Worm (Caenorhabditis elegans) whole organism, early embryonic: Measurements from ENCODE around the gene spp-1.

Source experiments
- B0310.2 ChIP-seq: sonication (generic microtip); optimal IDR thresholded peaks from 2 replicates; lab custom pipeline; 2016; ENCODE audit warnings: mild to moderate bottlenecking, missing genetic modification characterization, missing compliant biosample characterization
- F13C5.2 ChIP-seq: sonication (generic microtip); optimal IDR thresholded peaks from 2 replicates; lab custom pipeline; 2017; ENCODE audit warnings: mild to moderate bottlenecking, missing genetic modification characterization, inconsistent platforms, missing compliant biosample characterization
- aly-1 ChIP-seq: sonication (generic microtip); optimal IDR thresholded peaks from 2 replicates; lab custom pipeline; 2016; ENCODE audit warnings: missing genetic modification characterization, missing compliant biosample characterization
- ama-1 ChIP-seq: fragments of 150-350 bp; optimal IDR thresholded peaks from 2 replicates; lab custom pipeline; 2014
- ceh-13 ChIP-seq: fragments of 200-800 bp; sonication (Bioruptor generic); optimal IDR thresholded peaks from 2 replicates; lab custom pipeline; 2018; ENCODE audit warnings: mild to moderate bottlenecking, missing genetic modification characterization, missing compliant biosample characterization
- ceh-36 ChIP-seq: sonication (generic microtip); optimal IDR thresholded peaks from 2 replicates; lab custom pipeline; 2016; ENCODE audit warnings: missing genetic modification characterization, inconsistent platforms, missing compliant biosample characterization
- ets-7 ChIP-seq: sonication (generic microtip); optimal IDR thresholded peaks from 2 replicates; lab custom pipeline; 2016; ENCODE audit warnings: missing genotype, missing genetic modification characterization, missing compliant biosample characterization
- flt-1 ChIP-seq: fragments of 200-800 bp; sonication (Bioruptor generic); IDR thresholded peaks from 2 replicates; pipeline ENCODE4 v1.3.6; 2022; ENCODE audit warnings: missing genetic modification characterization, missing compliant biosample characterization
- hmbx-1 ChIP-seq: sonication (generic microtip); optimal IDR thresholded peaks from 2 replicates; lab custom pipeline; 2016; ENCODE audit warnings: mild to moderate bottlenecking, missing genetic modification characterization, missing compliant biosample characterization
- hmg-4 ChIP-seq: fragments of 200-800 bp; sonication (Bioruptor generic); optimal IDR thresholded peaks from 2 replicates; lab custom pipeline; 2018; ENCODE audit warnings: mild to moderate bottlenecking, missing genetic modification characterization, missing compliant biosample characterization
- hnd-1 ChIP-seq: sonication (generic microtip); optimal IDR thresholded peaks from 2 replicates; lab custom pipeline; 2016; ENCODE audit warnings: missing genetic modification characterization, missing compliant biosample characterization
- pes-1 ChIP-seq: fragments of 200-800 bp; sonication (Bioruptor generic); IDR thresholded peaks from 2 replicates; pipeline ENCODE4 v1.3.6; 2022; ENCODE audit warnings: missing genetic modification reagents, missing genetic modification characterization, missing compliant biosample characterization
- scrt-1 ChIP-seq: fragments of 200-800 bp; sonication (Bioruptor generic); IDR thresholded peaks from 2 replicates; pipeline ENCODE4 v1.3.6; 2022; ENCODE audit warnings: missing genetic modification characterization, missing compliant biosample characterization
- sea-1 ChIP-seq: fragments of 200-800 bp; sonication (Bioruptor generic); conservative IDR thresholded peaks from 2 replicates; pipeline ENCODE4 v1.3.6; 2022; ENCODE audit warnings: missing genetic modification characterization, missing compliant biosample characterization
- tbx-11 ChIP-seq: fragments of 200-800 bp; sonication (Bioruptor generic); IDR thresholded peaks from 2 replicates; pipeline ENCODE4 v1.3.6; 2022; ENCODE audit warnings: missing genetic modification characterization, missing compliant biosample characterization
- tbx-37 ChIP-seq: fragments of 200-800 bp; sonication (Bioruptor generic); conservative IDR thresholded peaks from 2 replicates; pipeline ENCODE4 v1.3.6; 2022; ENCODE audit warnings: missing genetic modification reagents, missing genetic modification characterization, missing compliant biosample characterization
- tra-4 ChIP-seq: sonication (generic microtip); optimal IDR thresholded peaks from 2 replicates; lab custom pipeline; 2017; ENCODE audit warnings: missing genetic modification characterization, missing compliant biosample characterization

Gene spp-1

DNA sequence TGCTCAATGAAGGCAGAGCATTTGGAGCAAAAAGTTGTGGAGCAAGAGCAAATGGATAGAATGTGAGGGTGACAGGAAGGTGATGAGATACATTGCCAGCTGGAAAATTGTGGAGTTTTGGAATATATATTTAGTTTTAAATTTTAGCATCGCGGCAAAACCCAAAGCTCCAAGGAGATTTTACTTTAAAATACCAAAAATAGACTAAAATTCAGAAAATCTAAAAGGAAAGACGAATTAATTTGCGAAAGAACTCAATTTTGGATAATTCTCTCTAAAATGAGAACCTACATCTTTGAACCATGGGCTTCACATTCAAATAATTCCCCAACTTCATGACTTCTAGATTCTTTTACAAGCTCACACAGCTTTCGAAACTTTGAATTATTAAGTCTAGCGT is 22.9 kb downstream of the spp-1 start, which contains the start of gene T07C4.12:
TSS of gene T07C4.12 (minus strand) at position 101 of the 400 bp plus-strand sequence.
- TF ChIP-seq sea-1 (no peak), ets-7 (no peak), B0310.2 (tag; lab: Kevin White, UChicago) (no peak), tra-4 (no peak), aly-1 (tag; lab: Kevin White, UChicago) (no peak), F13C5.2 (tag; lab: Kevin White, UChicago) (no peak), hmg-4 (GFP tag; lab: Kevin White, UChicago) (no peak), ama-1 (lab: Kevin White, UChicago) (no peak), tbx-11 (no peak), scrt-1 (GFP tag; lab: Robert Waterston, UW) (no peak), ceh-13 (GFP tag; lab: Kevin White, UChicago) (no peak), flt-1 (no peak), hnd-1 (tag; lab: Kevin White, UChicago) (no peak), tbx-37 (GFP tag; lab: Robert Waterston, UW) (no peak), pes-1 (GFP tag; lab: Robert Waterston, UW) (no peak), ceh-36 (tag; lab: Kevin White, UChicago) (no peak), hmbx-1 (no peak)

DNA sequence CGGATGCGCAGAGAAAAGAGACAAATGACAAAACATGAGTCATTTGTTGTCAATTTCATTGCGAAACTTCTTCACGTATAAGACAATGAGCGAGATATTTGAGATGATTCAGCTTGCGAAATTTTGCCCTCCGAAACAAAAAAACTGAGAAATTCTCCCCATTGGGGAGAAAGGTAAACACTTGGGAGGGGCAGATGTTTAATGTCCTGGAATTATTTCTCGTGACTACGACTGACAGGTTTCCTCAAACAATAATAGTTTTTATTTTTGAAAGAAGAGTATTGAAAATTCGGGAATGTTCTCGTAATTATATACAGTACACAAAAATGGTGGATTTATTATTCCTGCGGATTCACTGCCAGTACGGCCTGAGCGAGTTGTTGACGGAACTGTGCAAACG is 24.2 kb downstream of the spp-1 start:
- TF ChIP-seq flt-1 (no peak), tbx-11 (no peak), aly-1 (tag; lab: Kevin White, UChicago) (no peak), ceh-13 (GFP tag; lab: Kevin White, UChicago) (no peak), scrt-1 (GFP tag; lab: Robert Waterston, UW) (no peak), hnd-1 (tag; lab: Kevin White, UChicago) (no peak), F13C5.2 (tag; lab: Kevin White, UChicago) (no peak), ets-7 (no peak), ama-1 (lab: Kevin White, UChicago) (no peak), hmg-4 (GFP tag; lab: Kevin White, UChicago) (no peak), B0310.2 (tag; lab: Kevin White, UChicago) (no peak), sea-1 (no peak), pes-1 (GFP tag; lab: Robert Waterston, UW) (no peak), hmbx-1 (no peak), ceh-36 (tag; lab: Kevin White, UChicago) (no peak), tra-4 (no peak), tbx-37 (GFP tag; lab: Robert Waterston, UW) (no peak)

DNA sequence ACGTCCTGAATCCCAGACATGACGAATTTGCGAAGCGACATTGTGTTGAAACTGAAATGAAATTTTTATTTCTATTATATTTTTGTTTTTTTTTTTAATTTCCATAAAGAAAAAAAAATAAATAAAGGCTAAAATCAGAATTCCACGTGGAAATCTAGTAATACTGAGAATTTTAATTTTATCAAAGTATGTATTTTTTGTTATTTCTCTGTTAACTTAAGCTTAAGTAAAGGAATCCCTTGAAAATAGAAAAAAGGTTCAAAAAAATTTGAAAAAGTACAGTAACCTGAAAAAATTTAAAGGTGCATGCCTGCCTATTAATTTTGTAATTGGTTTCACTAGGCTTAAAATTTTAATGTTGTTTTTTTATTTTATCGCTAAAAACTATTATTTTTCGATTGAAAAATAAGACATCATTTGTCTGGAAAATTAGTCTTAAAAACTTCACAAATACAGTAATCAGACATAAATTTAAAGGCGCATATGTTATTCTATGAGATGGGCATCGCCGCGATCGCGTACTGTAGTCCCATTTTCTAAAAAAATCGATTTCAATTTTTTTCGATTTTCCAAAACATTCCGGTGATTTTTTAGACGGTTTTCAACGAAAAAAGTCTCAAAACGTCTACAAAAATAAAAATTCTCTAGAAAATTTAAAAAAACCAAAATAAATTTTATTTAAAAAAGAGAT is 25.0 kb downstream of the spp-1 start, which contains the start of gene nex-2:
TSS of gene nex-2 (minus strand) at position 51 of the 691 bp plus-strand sequence.
- TF ChIP-seq aly-1 (tag; lab: Kevin White, UChicago) (no peak), tbx-11 (no peak), B0310.2 (tag; lab: Kevin White, UChicago) (no peak), tra-4 (no peak), hnd-1 (tag; lab: Kevin White, UChicago) (no peak), scrt-1 (GFP tag; lab: Robert Waterston, UW) (no peak), ets-7 (no peak), flt-1 (no peak), ceh-13 (GFP tag; lab: Kevin White, UChicago) (no peak), tbx-37 (GFP tag; lab: Robert Waterston, UW) (no peak), hmbx-1 (no peak), ceh-36 (tag; lab: Kevin White, UChicago) (no peak), F13C5.2 (tag; lab: Kevin White, UChicago) (no peak), ama-1 (lab: Kevin White, UChicago) (no peak), sea-1 (no peak), pes-1 (GFP tag; lab: Robert Waterston, UW) (no peak), hmg-4 (GFP tag; lab: Kevin White, UChicago) (no peak)

ce11 chrIII:10329811-10330210 is 25.7 kb downstream of the spp-1 start:
- TF ChIP-seq ets-7 (no peak), scrt-1 (GFP tag; lab: Robert Waterston, UW) (no peak), flt-1 (no peak), tbx-11 (no peak), hnd-1 (tag; lab: Kevin White, UChicago) (no peak), ama-1 (lab: Kevin White, UChicago) (no peak), aly-1 (tag; lab: Kevin White, UChicago) (no peak), tra-4 (no peak), sea-1 (no peak), F13C5.2 (tag; lab: Kevin White, UChicago) (no peak), B0310.2 (tag; lab: Kevin White, UChicago) (no peak), hmbx-1 (no peak), hmg-4 (GFP tag; lab: Kevin White, UChicago) (no peak), pes-1 (GFP tag; lab: Robert Waterston, UW) (no peak), ceh-13 (GFP tag; lab: Kevin White, UChicago) (no peak)

DNA sequence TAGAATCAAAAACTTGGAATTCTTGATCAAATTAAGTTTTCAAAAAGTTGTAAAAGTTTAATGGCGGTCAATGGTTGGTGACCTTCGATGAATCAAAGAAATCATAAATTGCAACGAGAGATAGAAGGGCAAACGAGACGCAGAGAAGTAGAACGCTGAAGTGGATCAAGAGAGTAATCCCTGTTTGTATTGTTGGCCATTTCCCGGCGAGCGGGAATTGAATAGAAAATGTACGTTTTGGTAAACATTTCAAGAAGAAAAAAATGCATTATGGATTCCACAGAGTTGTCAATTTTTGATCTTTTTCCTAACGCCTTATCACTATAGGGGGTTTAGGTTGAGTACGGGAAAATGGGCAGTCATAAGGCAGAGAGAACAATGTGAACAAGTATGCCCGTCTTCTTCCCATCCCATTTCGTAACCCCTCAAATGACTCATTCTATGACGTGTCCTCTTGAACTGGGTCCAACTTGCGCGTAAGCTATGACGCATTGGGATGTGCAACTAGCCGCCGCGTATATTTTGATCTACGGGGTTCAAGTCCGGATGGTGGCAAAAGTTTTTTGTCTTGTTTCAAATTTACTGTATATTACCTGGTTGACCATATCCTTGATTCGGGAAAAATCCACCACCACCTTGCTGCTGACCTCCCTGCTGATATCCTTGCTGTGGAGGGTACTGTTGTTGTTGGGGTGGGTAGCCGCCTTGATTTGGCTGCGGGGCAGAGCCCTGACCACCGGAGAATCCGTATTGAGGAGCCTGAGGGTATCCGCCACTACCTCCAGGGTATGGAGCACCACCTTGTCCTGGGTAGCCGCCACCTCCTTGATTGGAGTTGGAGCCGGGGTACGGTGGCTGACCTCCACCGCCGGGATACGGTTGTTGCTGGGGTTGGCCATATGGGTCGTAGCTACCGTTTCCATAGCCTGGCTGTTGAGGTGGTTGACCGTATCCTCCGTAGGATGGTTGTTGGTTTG is 26.6 kb downstream of the spp-1 start:
- TF ChIP-seq scrt-1 (GFP tag; lab: Robert Waterston, UW) (0 out of 2 replicates have a peak, but pooled peaks have one; percentile 15), sea-1 (no peak), F13C5.2 (tag; lab: Kevin White, UChicago) (no peak)

DNA sequence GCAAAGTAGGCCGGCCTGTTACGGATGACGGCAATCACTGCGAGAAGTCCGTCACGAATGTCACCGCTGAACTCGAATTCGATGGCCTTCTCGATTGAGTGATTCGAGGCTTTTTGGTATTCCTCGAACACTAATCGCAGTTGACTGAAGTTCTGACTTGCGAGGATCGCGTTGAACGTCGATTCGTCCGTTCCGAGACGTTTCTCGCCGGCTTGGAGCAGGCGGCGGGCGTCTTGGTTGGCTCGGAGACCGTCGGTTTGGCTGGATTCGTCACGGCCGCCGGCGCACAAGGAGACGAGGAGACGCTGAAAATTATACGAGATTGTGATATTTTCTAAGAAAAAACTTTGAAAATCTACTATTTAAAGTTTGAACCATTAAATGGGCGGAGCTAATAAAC is 29.1 kb downstream of the spp-1 start:
- TF ChIP-seq ets-7 (no peak), sea-1 (no peak), tra-4 (no peak), ama-1 (lab: Kevin White, UChicago) (no peak)
